Fruit fly (Drosophila melanogaster) whole organism: Measurements from ENCODE around the gene CG7179.

Source experiments
- CG8478 ChIP-seq: fragments of >200 bp; optimal IDR thresholded peaks from 2 replicates; lab custom pipeline; 2018; ENCODE audit warnings: inconsistent platforms
- Dll ChIP-seq: fragments of >200 bp; optimal IDR thresholded peaks from 2 replicates; lab custom pipeline; 2017
- EcR ChIP-seq, 2 experiments: fragments of >200 bp; optimal IDR thresholded peaks; 2 replicates each; lab custom pipeline; 2017; ENCODE audit warnings: missing biosample characterization in 2 of 2, missing genetic modification characterization in 2 of 2, missing genetic modification reagents in 2 of 2
- pan ChIP-seq: fragments of >200 bp; optimal IDR thresholded peaks from 2 replicates; lab custom pipeline; 2017
- usp ChIP-seq: fragments of >200 bp; optimal IDR thresholded peaks from 2 replicates; lab custom pipeline; 2017; ENCODE audit warnings: missing biosample characterization, missing genetic modification characterization, mixed read lengths

dm6 chr2L:7790448-7791355, 12.9 kb upstream of the CG7179 start, which contains the start of gene CG7149:
- TF ChIP-seq CG8478 (no peak), EcR (GFP tag; optimal IDR thresholded peaks at IDR 0.05; lab: Kevin White, UChicago) (no peak), pan (lab: Kevin White, UChicago) (no peak), usp (GFP tag; lab: Kevin White, UChicago) (no peak), Dll (no peak)
